Worm (Caenorhabditis elegans) whole organism, L4 larva: ENCODE measurements around the gene trap-2.
A peak's percentile ranks its signal among the peaks of the same experiment; 100 is the strongest.

Experiments
- D1046.2 ChIP-seq: fragments of 200-800 bp; sonication (Bioruptor generic); IDR thresholded peaks from 2 replicates; pipeline ENCODE4 v1.3.6; 2022; ENCODE audit warnings: missing genetic modification characterization, missing compliant biosample characterization
- F26F4.8 ChIP-seq: fragments of 200-800 bp; sonication (Bioruptor generic); conservative IDR thresholded peaks from 2 replicates; pipeline ENCODE4 v1.3.6; 2022; ENCODE audit warnings: missing genetic modification characterization, missing compliant biosample characterization
- F49E8.2 ChIP-seq: sonication (generic microtip); optimal IDR thresholded peaks from 2 replicates; lab custom pipeline; 2016; ENCODE audit warnings: missing compliant biosample characterization, mild to moderate bottlenecking, missing genetic modification characterization, borderline replicate concordance
- R02D3.7 ChIP-seq: fragments of 150-350 bp; sonication (generic microtip); optimal IDR thresholded peaks from 3 replicates; lab custom pipeline; 2014; ENCODE audit warnings: missing biosample characterization, missing genetic modification characterization
- T26A8.4 ChIP-seq: fragments of 200-800 bp; sonication (Bioruptor generic); IDR thresholded peaks from 2 replicates; pipeline ENCODE4 v1.3.6; 2022; ENCODE audit warnings: missing genetic modification characterization, missing compliant biosample characterization
- Y105C5A.15 ChIP-seq: fragments of 200-800 bp; sonication (Bioruptor generic); IDR thresholded peaks from 2 replicates; pipeline ENCODE4 v1.3.6; 2022; ENCODE audit warnings: missing genetic modification characterization, missing compliant biosample characterization
- ZK337.2 ChIP-seq: fragments of 200-800 bp; sonication (Bioruptor generic); IDR thresholded peaks from 2 replicates; pipeline ENCODE4 v1.3.6; 2022; ENCODE audit warnings: missing genetic modification reagents, missing genetic modification characterization, missing compliant biosample characterization
- aly-2 ChIP-seq: sonication (generic microtip); optimal IDR thresholded peaks from 2 replicates; lab custom pipeline; 2018; ENCODE audit warnings: missing biosample characterization, missing genetic modification characterization
- attf-4 ChIP-seq: sonication (generic microtip); optimal IDR thresholded peaks from 3 replicates; lab custom pipeline; 2017; ENCODE audit warnings: missing biosample characterization, missing genetic modification characterization
- ceh-20 ChIP-seq: fragments of 200-800 bp; sonication (Bioruptor generic); IDR thresholded peaks from 2 replicates; pipeline ENCODE4 v1.3.6; 2022; ENCODE audit warnings: missing genetic modification reagents, missing genetic modification characterization, missing compliant biosample characterization
- ceh-28 ChIP-seq: fragments of 150-350 bp; optimal IDR thresholded peaks from 2 replicates; lab custom pipeline; 2014; ENCODE audit warnings: missing biosample characterization, missing genetic modification reagents, missing genetic modification characterization
- ceh-32 ChIP-seq: sonication (generic microtip); optimal IDR thresholded peaks from 2 replicates; lab custom pipeline; 2016; ENCODE audit warnings: mild to moderate bottlenecking, missing genetic modification characterization, missing compliant biosample characterization; ENCODE audit not compliant: poor library complexity
- ceh-44 ChIP-seq: fragments of 200-800 bp; sonication (Bioruptor generic); IDR thresholded peaks from 2 replicates; pipeline ENCODE4 v1.3.6; 2022; ENCODE audit warnings: missing genetic modification reagents, missing genetic modification characterization, missing compliant biosample characterization
- ceh-62 ChIP-seq: sonication (generic microtip); optimal IDR thresholded peaks from 2 replicates; lab custom pipeline; 2017; ENCODE audit warnings: missing biosample characterization, missing genetic modification characterization
- ctbp-1 ChIP-seq: fragments of 200-800 bp; sonication (Bioruptor generic); IDR thresholded peaks from 2 replicates; pipeline ENCODE4 v1.3.6; 2022; ENCODE audit warnings: missing genetic modification reagents, missing genetic modification characterization, missing compliant biosample characterization
- daf-12 ChIP-seq: fragments of 150-350 bp; optimal IDR thresholded peaks from 2 replicates; lab custom pipeline; 2014; ENCODE audit warnings: missing biosample characterization, missing genetic modification reagents, missing genetic modification characterization
- dmd-6 ChIP-seq: fragments of 200-800 bp; sonication (Bioruptor generic); IDR thresholded peaks from 2 replicates; pipeline ENCODE4 v1.3.6; 2022; ENCODE audit warnings: missing genetic modification reagents, missing genetic modification characterization, missing compliant biosample characterization
- dmd-9 ChIP-seq: fragments of 200-800 bp; sonication (Bioruptor generic); IDR thresholded peaks from 2 replicates; pipeline ENCODE4 v1.3.6; 2022; ENCODE audit warnings: missing genetic modification reagents, missing genetic modification characterization, missing compliant biosample characterization
- dpl-1 ChIP-seq: fragments of 150-350 bp; optimal IDR thresholded peaks from 2 replicates; lab custom pipeline; 2014; ENCODE audit warnings: missing biosample characterization, missing genetic modification reagents, missing genetic modification characterization
- fkh-10 ChIP-seq: fragments of 150-350 bp; optimal IDR thresholded peaks from 2 replicates; lab custom pipeline; 2014; ENCODE audit warnings: missing biosample characterization, missing genetic modification reagents, missing genetic modification characterization
- hif-1 ChIP-seq, 2 experiments: sonication (generic microtip); optimal IDR thresholded peaks; 2 replicates each; lab custom pipeline; 2016 to 2017; ENCODE audit warnings: missing compliant biosample characterization in 2 of 2, missing genetic modification characterization in 2 of 2, missing genetic modification reagents in 2 of 2, missing genotype in 2 of 2, mild to moderate bottlenecking in 1 of 2
- hmg-1.1 ChIP-seq: fragments of 200-800 bp; sonication (Bioruptor generic); IDR thresholded peaks from 2 replicates; pipeline ENCODE4 v1.3.6; 2022; ENCODE audit warnings: missing genetic modification reagents, missing genetic modification characterization, missing compliant biosample characterization
- lim-7 ChIP-seq: fragments of 200-800 bp; sonication (Bioruptor generic); IDR thresholded peaks from 2 replicates; pipeline ENCODE4 v1.3.6; 2022; ENCODE audit warnings: missing genetic modification characterization, missing compliant biosample characterization
- lin-15B ChIP-seq: fragments of 150-350 bp; sonication (generic microtip); optimal IDR thresholded peaks from 3 replicates; lab custom pipeline; 2014; ENCODE audit warnings: missing biosample characterization, missing genetic modification characterization
- lir-3 ChIP-seq: sonication (generic microtip); optimal IDR thresholded peaks from 2 replicates; lab custom pipeline; 2016; ENCODE audit warnings: mild to moderate bottlenecking, missing genetic modification characterization, missing compliant biosample characterization
- madf-9 ChIP-seq: fragments of 200-800 bp; sonication (Bioruptor generic); conservative IDR thresholded peaks from 2 replicates; pipeline ENCODE4 v1.3.6; 2022; ENCODE audit warnings: missing genetic modification reagents, missing genetic modification characterization, missing compliant biosample characterization
- mdt-29 ChIP-seq: fragments of 200-800 bp; sonication (Bioruptor generic); IDR thresholded peaks from 2 replicates; pipeline ENCODE4 v1.3.6; 2022; ENCODE audit warnings: missing genetic modification reagents, missing genetic modification characterization, missing compliant biosample characterization
- mep-1 ChIP-seq: fragments of 150-350 bp; sonication (generic microtip); optimal IDR thresholded peaks from 3 replicates; lab custom pipeline; 2014; ENCODE audit warnings: missing biosample characterization, missing genetic modification characterization
- mes-2 ChIP-seq: sonication (generic microtip); optimal IDR thresholded peaks from 2 replicates; lab custom pipeline; 2016; ENCODE audit warnings: missing genotype, mild to moderate bottlenecking, missing genetic modification characterization, missing compliant biosample characterization; ENCODE audit not compliant: poor library complexity, severe bottlenecking
- mxl-3 ChIP-seq: fragments of 200-800 bp; sonication (Bioruptor generic); optimal IDR thresholded peaks from 2 replicates; lab custom pipeline; 2018; ENCODE audit warnings: mild to moderate bottlenecking, missing genetic modification characterization, missing compliant biosample characterization
- nhr-10 ChIP-seq: fragments of 150-350 bp; optimal IDR thresholded peaks from 2 replicates; lab custom pipeline; 2014; ENCODE audit warnings: missing biosample characterization, missing genetic modification characterization
- nhr-25 ChIP-seq: sonication (generic microtip); optimal IDR thresholded peaks from 2 replicates; lab custom pipeline; 2017; ENCODE audit warnings: missing genetic modification characterization, mild to moderate bottlenecking, missing compliant biosample characterization, antibody characterized with exemption, moderate library complexity, borderline replicate concordance; ENCODE audit not compliant: insufficient read depth
- nhr-28 ChIP-seq: fragments of 150-350 bp; optimal IDR thresholded peaks from 2 replicates; lab custom pipeline; 2014; ENCODE audit warnings: missing biosample characterization, missing genetic modification characterization
- nhr-41 ChIP-seq: fragments of 200-800 bp; sonication (Bioruptor generic); IDR thresholded peaks from 2 replicates; pipeline ENCODE4 v1.3.6; 2022; ENCODE audit warnings: missing genetic modification reagents, missing genetic modification characterization, missing compliant biosample characterization
- nhr-42 ChIP-seq: fragments of 200-800 bp; sonication (Bioruptor generic); IDR thresholded peaks from 2 replicates; pipeline ENCODE4 v1.3.6; 2022; ENCODE audit warnings: missing genetic modification characterization, missing compliant biosample characterization
- nhr-48 ChIP-seq: sonication (generic microtip); optimal IDR thresholded peaks from 2 replicates; lab custom pipeline; 2016; ENCODE audit warnings: mild to moderate bottlenecking, missing genetic modification characterization, missing compliant biosample characterization
- nhr-6 ChIP-seq: fragments of 150-350 bp; optimal IDR thresholded peaks from 2 replicates; lab custom pipeline; 2014; ENCODE audit warnings: missing biosample characterization, missing genetic modification characterization
- nhr-77 ChIP-seq: fragments of 150-350 bp; optimal IDR thresholded peaks from 2 replicates; lab custom pipeline; 2014; ENCODE audit warnings: missing biosample characterization, missing genetic modification characterization
- pqm-1 ChIP-seq: sonication (generic microtip); optimal IDR thresholded peaks from 2 replicates; lab custom pipeline; 2017; ENCODE audit warnings: missing biosample characterization, missing genetic modification characterization
- rbr-2 ChIP-seq: sonication (generic microtip); optimal IDR thresholded peaks from 2 replicates; lab custom pipeline; 2016; ENCODE audit warnings: missing genotype, missing genetic modification characterization, missing compliant biosample characterization
- saeg-2 ChIP-seq: fragments of 200-800 bp; sonication (Bioruptor generic); IDR thresholded peaks from 2 replicates; pipeline ENCODE4 v1.3.6; 2022; ENCODE audit warnings: missing genetic modification reagents, missing genetic modification characterization, missing compliant biosample characterization
- sdz-12 ChIP-seq: fragments of 200-800 bp; sonication (Bioruptor generic); optimal IDR thresholded peaks from 2 replicates; lab custom pipeline; 2018; ENCODE audit warnings: mild to moderate bottlenecking, missing genetic modification characterization, missing compliant biosample characterization
- spr-1 ChIP-seq: sonication (generic microtip); optimal IDR thresholded peaks from 2 replicates; lab custom pipeline; 2016; ENCODE audit warnings: mild to moderate bottlenecking, missing genetic modification characterization, missing compliant biosample characterization
- spr-3 ChIP-seq: fragments of 200-800 bp; sonication (Bioruptor generic); optimal IDR thresholded peaks from 2 replicates; lab custom pipeline; 2018; ENCODE audit warnings: mild to moderate bottlenecking, missing genetic modification characterization, missing compliant biosample characterization
- tag-97 ChIP-seq: fragments of 200-800 bp; sonication (Bioruptor generic); IDR thresholded peaks from 2 replicates; pipeline ENCODE4 v1.3.6; 2022; ENCODE audit warnings: missing genetic modification characterization, missing compliant biosample characterization
- unc-39 ChIP-seq: sonication (generic microtip); optimal IDR thresholded peaks from 2 replicates; lab custom pipeline; 2017; ENCODE audit warnings: missing biosample characterization, missing genetic modification characterization
- unc-62 ChIP-seq, 3 experiments: fragments of 150-350 bp in 1 of 3; sonication (generic microtip); optimal IDR thresholded peaks in 2 of 3; peaks in 1 of 3; 1 replicate in 1 of 3; 2 replicates in 2 of 3; lab custom pipeline; 2014 to 2017; ENCODE audit warnings: missing biosample characterization in 3 of 3, missing genetic modification characterization in 3 of 3, missing genetic modification reagents in 3 of 3, missing genotype in 1 of 3
- vab-7 ChIP-seq: fragments of 200-800 bp; sonication (Bioruptor generic); IDR thresholded peaks from 2 replicates; pipeline ENCODE4 v1.3.6; 2022; ENCODE audit warnings: missing genetic modification reagents, missing genetic modification characterization, missing compliant biosample characterization
- zag-1 ChIP-seq: fragments of 150-350 bp; optimal IDR thresholded peaks from 2 replicates; lab custom pipeline; 2014; ENCODE audit warnings: missing biosample characterization, missing genetic modification characterization
- zfp-3 ChIP-seq: fragments of 200-800 bp; sonication (Bioruptor generic); conservative IDR thresholded peaks from 2 replicates; pipeline ENCODE4 v1.3.6; 2022; ENCODE audit warnings: missing genetic modification reagents, missing genetic modification characterization, missing compliant biosample characterization

trap-2 gene

ce11 chrX:768061-768646, at the start of gene trap-2, which contains the start of gene ile-2 (continued):
- TF ChIP-seq dmd-6 (GFP tag; lab: Robert Waterston, UW): peak; percentile 96
- peak; percentile 79 for TF ChIP-seq ceh-20
- TF ChIP-seq rbr-2 (tag; lab: Kevin White, UChicago): peak; percentile 97
- TF ChIP-seq saeg-2: peak; percentile 69; the same call in 1 of the 2 replicates
- peak; percentile 71 for TF ChIP-seq madf-9 (GFP tag; lab: Robert Waterston, UW)
- TF ChIP-seq spr-3 (GFP tag; lab: Kevin White, UChicago): peak; percentile 79
- TF ChIP-seq R02D3.7 (tag; lab: Kevin White, UChicago): no peak
- TF ChIP-seq ZK337.2: no peak
- TF ChIP-seq lim-7: 0 out of 2 replicates have a peak, but pooled peaks have one; percentile 51
- no peak for TF ChIP-seq F49E8.2
- TF ChIP-seq unc-39 (tag; lab: Kevin White, UChicago): no peak
- peak; percentile 99 for TF ChIP-seq mxl-3 (GFP tag; lab: Kevin White, UChicago)
- TF ChIP-seq aly-2 (tag; lab: Kevin White, UChicago): no peak
- TF ChIP-seq nhr-48: peak; percentile 78
- peak; percentile 80 for TF ChIP-seq nhr-77 (tag; lab: Kevin White, UChicago)
- peak; percentile 99 for TF ChIP-seq D1046.2 (GFP tag; lab: Robert Waterston, UW)
- no peak for TF ChIP-seq attf-4 (tag; lab: Kevin White, UChicago)
- peak; percentile 18 for TF ChIP-seq ceh-28 (tag; lab: Kevin White, UChicago)
- TF ChIP-seq mdt-29: peak; percentile 80
- TF ChIP-seq ceh-62 (tag; lab: Kevin White, UChicago): no peak
- TF ChIP-seq vab-7 (GFP tag; lab: Robert Waterston, UW): peak; percentile 59; the same call in 1 of the 2 replicates
- peak; percentile 69 to 93 for TF ChIP-seq hif-1 (tag; optimal IDR thresholded peaks at IDR 0.05; lab: Kevin White, UChicago)
- TF ChIP-seq mep-1 (tag; lab: Kevin White, UChicago): peak; percentile 97
- TF ChIP-seq tag-97 (GFP tag; lab: Robert Waterston, UW): no peak
- TF ChIP-seq hmg-1.1: peak; percentile 93
- TF ChIP-seq fkh-10 (GFP tag; lab: Kevin White, UChicago): peak; percentile 83
- peak; percentile 80 for TF ChIP-seq ctbp-1 (GFP tag; lab: Robert Waterston, UW)
- TF ChIP-seq F26F4.8 (GFP tag; lab: Robert Waterston, UW): no peak
- peak; percentile 94 for TF ChIP-seq nhr-28 (tag; lab: Kevin White, UChicago)
- peak; percentile 92 for TF ChIP-seq nhr-41 (GFP tag; lab: Robert Waterston, UW)
- peak; percentile 66 for TF ChIP-seq lin-15B (tag; lab: Kevin White, UChicago)
- TF ChIP-seq lir-3: peak; percentile 50
- TF ChIP-seq nhr-42 (GFP tag; lab: Robert Waterston, UW): peak; percentile 91
- peak; percentile 96 for TF ChIP-seq nhr-6 (tag; lab: Kevin White, UChicago)
- TF ChIP-seq dmd-9: no peak
- no peak for TF ChIP-seq sdz-12 (GFP tag; lab: Kevin White, UChicago)
- TF ChIP-seq T26A8.4 (GFP tag; lab: Robert Waterston, UW): peak; percentile 89
- TF ChIP-seq Y105C5A.15 (GFP tag; lab: Robert Waterston, UW): no peak
- peak; percentile 92 for TF ChIP-seq spr-1 (tag; lab: Kevin White, UChicago)
- TF ChIP-seq pqm-1 (tag; lab: Kevin White, UChicago): peak; percentile 71
- TF ChIP-seq nhr-10 (tag; lab: Kevin White, UChicago): peak; percentile 56
- TF ChIP-seq ceh-32 (tag; lab: Kevin White, UChicago): peak; percentile 6
- no peak for TF ChIP-seq daf-12 (tag; lab: Kevin White, UChicago)
- TF ChIP-seq nhr-25 (tag; lab: Kevin White, UChicago): peak; percentile 97
- TF ChIP-seq unc-62 (GFP tag; optimal IDR thresholded peaks at IDR 0.05 in 1 of 2; lab: Kevin White, UChicago): peak in 1 of 2 experiments; percentile 99
- TF ChIP-seq unc-62 (tag; optimal IDR thresholded peaks at IDR 0.05; lab: Kevin White, UChicago): no peak
- TF ChIP-seq zfp-3: peak; percentile 86
- no peak for TF ChIP-seq zag-1 (tag; lab: Kevin White, UChicago)
- TF ChIP-seq ceh-44 (GFP tag; lab: Robert Waterston, UW): no peak
- peak; percentile 75 for TF ChIP-seq dpl-1 (GFP tag; lab: Kevin White, UChicago)
- TF ChIP-seq mes-2 (tag; lab: Kevin White, UChicago): peak; percentile 94
